Fruit fly (Drosophila melanogaster) whole organism, embryonic: ENCODE results near the gene IscU.
A peak's percentile ranks its signal among the peaks of the same experiment; 100 is the strongest.

ENCODE experiments used
- Atf-2 ChIP-seq: fragments of 200-800 bp; sonication (Bioruptor generic); optimal IDR thresholded peaks from 2 replicates; lab custom pipeline; 2016; ENCODE audit warnings: missing biosample characterization, missing genetic modification characterization
- Blimp-1 ChIP-seq: fragments of 200-800 bp; sonication (Bioruptor generic); optimal IDR thresholded peaks from 3 replicates; lab custom pipeline; 2018; ENCODE audit warnings: missing biosample characterization, missing genetic modification characterization, mild to moderate bottlenecking, moderate library complexity, missing genetic modification reagents
- CG11093 ChIP-seq: fragments of 200-800 bp; sonication (Bioruptor generic); IDR thresholded peaks from 3 replicates; pipeline ENCODE4 v1.3.6; 2022; ENCODE audit warnings: missing biosample characterization, missing genetic modification characterization
- CG12299 ChIP-seq: fragments of 200-800 bp; sonication (Bioruptor generic); optimal IDR thresholded peaks from 2 replicates; lab custom pipeline; 2018; ENCODE audit warnings: missing biosample characterization, mild to moderate bottlenecking, missing genetic modification characterization
- CG1233 ChIP-seq: fragments of 200-800 bp; sonication (Bioruptor generic); optimal IDR thresholded peaks from 4 replicates; lab custom pipeline; 2018; ENCODE audit warnings: missing biosample characterization, mild to moderate bottlenecking, missing genetic modification characterization
- CG14860 ChIP-seq: fragments of 200-800 bp; sonication (Bioruptor generic); IDR thresholded peaks from 3 replicates; pipeline ENCODE4 v1.3.6; 2022; ENCODE audit warnings: missing biosample characterization, missing genetic modification characterization; ENCODE audit not compliant: partially characterized antibody
- CG15073 ChIP-seq: fragments of 200-800 bp; sonication (Bioruptor generic); optimal IDR thresholded peaks from 2 replicates; lab custom pipeline; 2016; ENCODE audit warnings: missing biosample characterization, missing genetic modification characterization
- CG15696 ChIP-seq: fragments of 200-800 bp; sonication (Bioruptor generic); optimal IDR thresholded peaks from 2 replicates; lab custom pipeline; 2019; ENCODE audit warnings: missing biosample characterization, mild to moderate bottlenecking, missing genetic modification characterization, moderate library complexity
- CG17328 ChIP-seq: fragments of 200-800 bp; sonication (Bioruptor generic); IDR thresholded peaks from 2 replicates; pipeline ENCODE4 v1.3.6; 2022; ENCODE audit warnings: missing biosample characterization, missing genetic modification characterization
- CG18599 ChIP-seq: fragments of 200-800 bp; sonication (Bioruptor generic); optimal IDR thresholded peaks from 3 replicates; lab custom pipeline; 2017; ENCODE audit warnings: missing biosample characterization, missing genetic modification characterization, mild to moderate bottlenecking, moderate library complexity, missing genetic modification reagents
- CG18764 ChIP-seq: fragments of 200-800 bp; sonication (Bioruptor generic); optimal IDR thresholded peaks from 3 replicates; lab custom pipeline; 2016; ENCODE audit warnings: missing biosample characterization, missing genetic modification characterization
- CG30403 ChIP-seq: fragments of 200-800 bp; sonication (Bioruptor generic); optimal IDR thresholded peaks from 3 replicates; lab custom pipeline; 2016; ENCODE audit warnings: missing biosample characterization, missing genetic modification characterization
- CG32772 ChIP-seq: fragments of 200-800 bp; sonication (Bioruptor generic); IDR thresholded peaks from 2 replicates; pipeline ENCODE4 v1.3.6; 2022; ENCODE audit warnings: missing biosample characterization, missing genetic modification characterization
- CG4404 ChIP-seq: fragments of 200-800 bp; sonication (Bioruptor generic); IDR thresholded peaks from 2 replicates; pipeline ENCODE4 v1.3.6; 2022; ENCODE audit warnings: missing biosample characterization, missing genetic modification characterization
- CG6272 ChIP-seq: fragments of 200-800 bp; sonication (Bioruptor generic); IDR thresholded peaks from 2 replicates; pipeline ENCODE4 v1.3.6; 2022; ENCODE audit warnings: missing biosample characterization, missing genetic modification characterization
- CG6791 ChIP-seq: fragments of 200-800 bp; sonication (Bioruptor generic); IDR thresholded peaks from 3 replicates; pipeline ENCODE4 v1.3.6; 2022; ENCODE audit warnings: missing biosample characterization, missing genetic modification characterization; ENCODE audit not compliant: partially characterized antibody
- CG8290 ChIP-seq, 3 experiments: fragments of 200-800 bp; sonication (Bioruptor generic); optimal IDR thresholded peaks; 2 replicates each; lab custom pipeline; 2016 to 2019; ENCODE audit warnings: missing biosample characterization in 3 of 3, missing genetic modification characterization in 3 of 3, mild to moderate bottlenecking in 2 of 3, moderate library complexity in 1 of 3
- CG8478 ChIP-seq: fragments of >200 bp; optimal IDR thresholded peaks from 2 replicates; lab custom pipeline; 2018
- CG9437 ChIP-seq: fragments of 200-800 bp; sonication (Bioruptor generic); optimal IDR thresholded peaks from 2 replicates; lab custom pipeline; 2018; ENCODE audit warnings: missing biosample characterization, mild to moderate bottlenecking, missing genetic modification characterization
- CG9817 ChIP-seq: fragments of 200-800 bp; sonication (Bioruptor generic); optimal IDR thresholded peaks from 2 replicates; lab custom pipeline; 2018; ENCODE audit warnings: missing biosample characterization, mild to moderate bottlenecking, missing genetic modification characterization, moderate library complexity
- Dip3 ChIP-seq: fragments of 200-800 bp; sonication (Bioruptor generic); optimal IDR thresholded peaks from 3 replicates; lab custom pipeline; 2016; ENCODE audit warnings: missing biosample characterization, missing genetic modification characterization
- Eip74EF ChIP-seq, 2 experiments: fragments of 200-800 bp in 1 of 2; fragments of >200 bp in 1 of 2; sonication (Bioruptor generic) in 1 of 2; optimal IDR thresholded peaks; 2 replicates each; lab custom pipeline; 2017 to 2019; ENCODE audit warnings: missing biosample characterization in 2 of 2, missing genetic modification characterization in 2 of 2, mild to moderate bottlenecking in 1 of 2, moderate library complexity in 1 of 2
- Hey ChIP-seq: fragments of 200-800 bp; sonication (Bioruptor generic); optimal IDR thresholded peaks from 3 replicates; lab custom pipeline; 2018; ENCODE audit warnings: missing biosample characterization, mild to moderate bottlenecking, missing genetic modification characterization
- Hr51 ChIP-seq, 2 experiments: fragments of 200-800 bp; sonication (Bioruptor generic); optimal IDR thresholded peaks; 2 replicates in 1 of 2; 3 replicates in 1 of 2; lab custom pipeline; 2016 to 2018; ENCODE audit warnings: missing biosample characterization in 2 of 2, missing genetic modification characterization in 2 of 2, mild to moderate bottlenecking in 1 of 2, moderate library complexity in 1 of 2
- NK7.1 ChIP-seq: fragments of 200-800 bp; sonication (Bioruptor generic); optimal IDR thresholded peaks from 3 replicates; lab custom pipeline; 2016; ENCODE audit warnings: missing biosample characterization, missing genetic modification characterization
- Nf-YA ChIP-seq: fragments of 200-800 bp; sonication (Bioruptor generic); IDR thresholded peaks from 2 replicates; pipeline ENCODE4 v1.3.6; 2022; ENCODE audit warnings: missing biosample characterization, missing genetic modification characterization
- Rfx ChIP-seq: fragments of 200-800 bp; sonication (Bioruptor generic); IDR thresholded peaks from 2 replicates; pipeline ENCODE4 v1.3.6; 2022; ENCODE audit warnings: missing biosample characterization, missing genetic modification characterization
- Six4 ChIP-seq: fragments of 200-800 bp; sonication (Bioruptor generic); optimal IDR thresholded peaks from 2 replicates; lab custom pipeline; 2016; ENCODE audit warnings: missing biosample characterization, missing genetic modification characterization
- Xrp1 ChIP-seq: fragments of 200-800 bp; sonication (Bioruptor generic); IDR thresholded peaks from 2 replicates; pipeline ENCODE4 v1.3.6; 2022; ENCODE audit warnings: missing biosample characterization, missing genetic modification characterization
- YL-1 ChIP-seq: fragments of 200-800 bp; sonication (Bioruptor generic); optimal IDR thresholded peaks from 3 replicates; lab custom pipeline; 2017; ENCODE audit warnings: missing biosample characterization, mild to moderate bottlenecking, missing genetic modification characterization
- abd-A ChIP-seq: fragments of 200-800 bp; sonication (Bioruptor generic); optimal IDR thresholded peaks from 3 replicates; lab custom pipeline; 2019; ENCODE audit warnings: missing biosample characterization, mild to moderate bottlenecking, missing genetic modification characterization, moderate library complexity
- ac ChIP-seq: fragments of 200-800 bp; sonication (Bioruptor generic); optimal IDR thresholded peaks from 3 replicates; lab custom pipeline; 2017; ENCODE audit warnings: missing biosample characterization, mild to moderate bottlenecking, missing genetic modification characterization
- cato ChIP-seq: fragments of 200-800 bp; sonication (Bioruptor generic); optimal IDR thresholded peaks from 2 replicates; lab custom pipeline; 2016; ENCODE audit warnings: missing biosample characterization, missing genetic modification characterization, borderline replicate concordance
- crc ChIP-seq: fragments of 200-800 bp; sonication (Bioruptor generic); optimal IDR thresholded peaks from 2 replicates; lab custom pipeline; 2016; ENCODE audit warnings: missing biosample characterization, missing genetic modification characterization
- da ChIP-seq: fragments of 200-800 bp; sonication (Bioruptor generic); optimal IDR thresholded peaks from 2 replicates; lab custom pipeline; 2016; ENCODE audit warnings: missing biosample characterization, missing genetic modification characterization
- ems ChIP-seq: fragments of 200-800 bp; sonication (Bioruptor generic); optimal IDR thresholded peaks from 3 replicates; lab custom pipeline; 2016; ENCODE audit warnings: missing biosample characterization, missing genetic modification characterization
- grn ChIP-seq: fragments of 200-800 bp; sonication (Bioruptor generic); optimal IDR thresholded peaks from 3 replicates; lab custom pipeline; 2017; ENCODE audit warnings: missing biosample characterization, missing genetic modification characterization
- knrl ChIP-seq: fragments of 200-800 bp; sonication (Bioruptor generic); IDR thresholded peaks from 3 replicates; pipeline ENCODE4 v1.3.6; 2022; ENCODE audit warnings: missing biosample characterization, missing genetic modification characterization; ENCODE audit not compliant: partially characterized antibody
- lola ChIP-seq, 3 experiments: fragments of >200 bp in 2 of 3; fragments of 200-800 bp in 1 of 3; sonication (Bioruptor generic) in 1 of 3; optimal IDR thresholded peaks; 2 replicates each; lab custom pipeline; 2017 to 2019; ENCODE audit warnings: missing biosample characterization in 3 of 3, missing genetic modification characterization in 3 of 3, mild to moderate bottlenecking in 1 of 3, moderate library complexity in 1 of 3
- mam ChIP-seq: fragments of 200-800 bp; sonication (Bioruptor generic); optimal IDR thresholded peaks from 3 replicates; lab custom pipeline; 2016; ENCODE audit warnings: missing biosample characterization, missing genetic modification characterization
- pita ChIP-seq: fragments of 200-800 bp; sonication (Bioruptor generic); optimal IDR thresholded peaks from 2 replicates; lab custom pipeline; 2017; ENCODE audit warnings: missing biosample characterization, mild to moderate bottlenecking, missing genetic modification characterization
- schlank ChIP-seq: fragments of 200-800 bp; sonication (Bioruptor generic); optimal IDR thresholded peaks from 2 replicates; lab custom pipeline; 2018; ENCODE audit warnings: missing biosample characterization, mild to moderate bottlenecking, missing genetic modification characterization
- sisA ChIP-seq: fragments of 200-800 bp; sonication (Bioruptor generic); IDR thresholded peaks from 2 replicates; pipeline ENCODE4 v1.3.6; 2022; ENCODE audit warnings: missing biosample characterization, missing genetic modification characterization
- sr ChIP-seq: fragments of 200-800 bp; sonication (Bioruptor generic); IDR thresholded peaks from 3 replicates; pipeline ENCODE4 v1.3.6; 2022; ENCODE audit warnings: missing biosample characterization, missing genetic modification characterization
- stc ChIP-seq: fragments of 200-800 bp; sonication (Bioruptor generic); IDR thresholded peaks from 2 replicates; pipeline ENCODE4 v1.3.6; 2022; ENCODE audit warnings: missing biosample characterization, missing genetic modification characterization
- sug ChIP-seq: fragments of 200-800 bp; optimal IDR thresholded peaks from 2 replicates; lab custom pipeline; 2019; ENCODE audit warnings: missing biosample characterization, mild to moderate bottlenecking, missing genetic modification characterization, moderate library complexity
- vfl ChIP-seq: fragments of 200-800 bp; sonication (Bioruptor generic); optimal IDR thresholded peaks from 2 replicates; lab custom pipeline; 2016; ENCODE audit warnings: missing biosample characterization, missing genetic modification characterization
- vvl ChIP-seq: fragments of 200-800 bp; sonication (Bioruptor generic); IDR thresholded peaks from 2 replicates; pipeline ENCODE4 v1.3.6; 2022; ENCODE audit warnings: missing biosample characterization, missing genetic modification characterization
- wdn ChIP-seq: fragments of 200-800 bp; sonication (Bioruptor generic); IDR thresholded peaks from 2 replicates; pipeline ENCODE4 v1.3.6; 2022; ENCODE audit warnings: missing biosample characterization, missing genetic modification characterization

The IscU gene

dm6 chr3R:8820428-8820912 lies 3.5 kb downstream of the IscU start, which contains the start of gene aqz (continued):
- TF ChIP-seq CG12299 (peak; percentile 39), NK7.1 (peak; percentile 21), Xrp1 (GFP tag; lab: Robert Waterston, UW) (peak; percentile 38; the same call in 1 of the 2 replicates), CG18599 (peak; percentile 63), CG9817 (tag; lab: Kevin White, UChicago) (peak; percentile 66), CG8290 (GFP tag; optimal IDR thresholded peaks at IDR 0.05; lab: Kevin White, UChicago) (no peak), CG8290 (tag; optimal IDR thresholded peaks at IDR 0.05; lab: Kevin White, UChicago) (peak in 1 of 2 experiments; percentile 89), sug (tag; lab: Kevin White, UChicago) (peak; percentile 80), sr (peak; percentile 67; the same call in 2 of the 3 replicates), CG17328 (GFP tag; lab: Robert Waterston, UW) (peak; percentile 60), Hey (no peak), sisA (GFP tag; lab: Robert Waterston, UW) (peak; percentile 52), CG6272 (GFP tag; lab: Robert Waterston, UW) (peak; percentile 39; the same call in 1 of the 2 replicates), CG15073 (GFP tag; lab: Kevin White, UChicago) (no peak), CG32772 (GFP tag; lab: Robert Waterston, UW) (no peak), CG8478 (lab: Kevin White, UChicago) (no peak), Atf-2 (GFP tag; lab: Kevin White, UChicago) (peak; percentile 48), grn (GFP tag; lab: Kevin White, UChicago) (peak; percentile 89), CG14860 (no peak), CG1233 (peak; percentile 68), Blimp-1 (GFP tag; lab: Kevin White, UChicago) (no peak), Dip3 (GFP tag; lab: Kevin White, UChicago) (peak; percentile 57), ac (GFP tag; lab: Kevin White, UChicago) (no peak), CG15696 (no peak), Rfx (peak; percentile 74), pita (GFP tag; lab: Kevin White, UChicago) (peak; percentile 93), schlank (tag; lab: Kevin White, UChicago) (peak; percentile 37), mam (GFP tag; lab: Kevin White, UChicago) (peak; percentile 64), stc (GFP tag; lab: Robert Waterston, UW) (peak; percentile 43; the same call in 1 of the 2 replicates), vfl (GFP tag; lab: Kevin White, UChicago) (peak; percentile 55), CG9437 (GFP tag; lab: Kevin White, UChicago) (no peak), CG4404 (GFP tag; lab: Robert Waterston, UW) (no peak), Eip74EF (GFP tag; optimal IDR thresholded peaks at IDR 0.05; lab: Kevin White, UChicago) (peak in 1 of 2 experiments; percentile 87), crc (GFP tag; lab: Kevin White, UChicago) (no peak), abd-A (tag; lab: Kevin White, UChicago) (no peak), YL-1 (peak; percentile 89), Hr51 (GFP tag; optimal IDR thresholded peaks at IDR 0.05; lab: Kevin White, UChicago) (peak in 1 of 2 experiments; percentile 59), lola (GFP tag; optimal IDR thresholded peaks at IDR 0.05; lab: Kevin White, UChicago) (no peak), CG6791 (GFP tag; lab: Robert Waterston, UW) (peak; percentile 58; the same call in 1 of the 3 replicates), ems (GFP tag; lab: Kevin White, UChicago) (peak; percentile 74), cato (GFP tag; lab: Kevin White, UChicago) (no peak), CG11093 (GFP tag; lab: Robert Waterston, UW) (no peak), Nf-YA (GFP tag; lab: Robert Waterston, UW) (peak; percentile 24; the same call in 1 of the 2 replicates), vvl (GFP tag; lab: Robert Waterston, UW) (peak; percentile 85), wdn (peak; percentile 42), knrl (peak; percentile 63), Six4 (no peak), CG30403 (peak; percentile 63), da (peak; percentile 46), CG18764 (GFP tag; lab: Kevin White, UChicago) (peak; percentile 22)
